Fruit fly (Drosophila melanogaster) whole organism, embryonic: ENCODE results near the gene CG13380.

ENCODE experiments used
- CG10366 ChIP-seq: fragments of 200-800 bp; sonication (Bioruptor generic); IDR thresholded peaks from 2 replicates; pipeline ENCODE4 v1.3.6; 2022; ENCODE audit warnings: missing biosample characterization, missing genetic modification characterization
- CG10979 ChIP-seq: fragments of 200-800 bp; sonication (Bioruptor generic); optimal IDR thresholded peaks from 2 replicates; lab custom pipeline; 2018; ENCODE audit warnings: missing biosample characterization, mild to moderate bottlenecking, missing genetic modification characterization, moderate library complexity
- CG11398 ChIP-seq: fragments of 200-800 bp; sonication (Bioruptor generic); optimal IDR thresholded peaks from 2 replicates; lab custom pipeline; 2016; ENCODE audit warnings: missing biosample characterization, missing genetic modification characterization
- CG11560 ChIP-seq: fragments of 200-800 bp; sonication (Bioruptor generic); IDR thresholded peaks from 3 replicates; pipeline ENCODE4 v1.3.6; 2022; ENCODE audit warnings: missing biosample characterization, missing genetic modification characterization
- CG12942 ChIP-seq: fragments of 200-800 bp; sonication (Bioruptor generic); optimal IDR thresholded peaks from 3 replicates; lab custom pipeline; 2016; ENCODE audit warnings: missing biosample characterization, missing genetic modification characterization
- CG15696 ChIP-seq: fragments of 200-800 bp; sonication (Bioruptor generic); optimal IDR thresholded peaks from 2 replicates; lab custom pipeline; 2019; ENCODE audit warnings: missing biosample characterization, mild to moderate bottlenecking, missing genetic modification characterization, moderate library complexity
- CG17568 ChIP-seq: fragments of 200-800 bp; sonication (Bioruptor generic); optimal IDR thresholded peaks from 2 replicates; lab custom pipeline; 2018; ENCODE audit warnings: missing biosample characterization, mild to moderate bottlenecking, missing genetic modification characterization, moderate library complexity
- CG2116 ChIP-seq: fragments of 200-800 bp; sonication (Bioruptor generic); optimal IDR thresholded peaks from 3 replicates; lab custom pipeline; 2018; ENCODE audit warnings: missing biosample characterization, mild to moderate bottlenecking, missing genetic modification characterization
- CG2202 ChIP-seq: fragments of 200-800 bp; sonication (Bioruptor generic); optimal IDR thresholded peaks from 2 replicates; lab custom pipeline; 2018; ENCODE audit warnings: missing biosample characterization, mild to moderate bottlenecking, missing genetic modification characterization
- CG2678 ChIP-seq: fragments of 200-800 bp; sonication (Bioruptor generic); optimal IDR thresholded peaks from 3 replicates; lab custom pipeline; 2019; ENCODE audit warnings: missing biosample characterization, mild to moderate bottlenecking, missing genetic modification characterization, moderate library complexity
- CG32532 ChIP-seq: fragments of 200-800 bp; sonication (Bioruptor generic); IDR thresholded peaks from 2 replicates; pipeline ENCODE4 v1.3.6; 2022; ENCODE audit warnings: missing biosample characterization, missing genetic modification characterization
- CG32767 ChIP-seq: fragments of 200-800 bp; sonication (Bioruptor generic); IDR thresholded peaks from 2 replicates; pipeline ENCODE4 v1.3.6; 2022; ENCODE audit warnings: missing biosample characterization, missing genetic modification characterization
- CG32772 ChIP-seq: fragments of 200-800 bp; sonication (Bioruptor generic); IDR thresholded peaks from 2 replicates; pipeline ENCODE4 v1.3.6; 2022; ENCODE audit warnings: missing biosample characterization, missing genetic modification characterization
- CG34376 ChIP-seq: fragments of 200-800 bp; sonication (Bioruptor generic); optimal IDR thresholded peaks from 2 replicates; lab custom pipeline; 2018; ENCODE audit warnings: missing biosample characterization, mild to moderate bottlenecking, missing genetic modification characterization
- CG3847 ChIP-seq: fragments of 200-800 bp; sonication (Bioruptor generic); IDR thresholded peaks from 2 replicates; pipeline ENCODE4 v1.3.6; 2022; ENCODE audit warnings: missing biosample characterization, missing genetic modification characterization
- CG4707 ChIP-seq: fragments of 200-800 bp; sonication (Bioruptor generic); optimal IDR thresholded peaks from 2 replicates; lab custom pipeline; 2018; ENCODE audit warnings: missing biosample characterization, mild to moderate bottlenecking, missing genetic modification characterization, moderate library complexity
- CG6254 ChIP-seq: fragments of 200-800 bp; sonication (Bioruptor generic); optimal IDR thresholded peaks from 3 replicates; lab custom pipeline; 2017; ENCODE audit warnings: mild to moderate bottlenecking, missing biosample characterization, missing genetic modification reagents, missing genetic modification characterization
- CG9727 ChIP-seq: fragments of 200-800 bp; sonication (Bioruptor generic); optimal IDR thresholded peaks from 3 replicates; lab custom pipeline; 2017; ENCODE audit warnings: missing biosample characterization, mild to moderate bottlenecking, missing genetic modification characterization
- CoRest ChIP-seq: fragments of 200-800 bp; sonication (Bioruptor generic); optimal IDR thresholded peaks from 3 replicates; lab custom pipeline; 2018; ENCODE audit warnings: missing biosample characterization, mild to moderate bottlenecking, missing genetic modification characterization, moderate library complexity
- Doc3 ChIP-seq: fragments of 200-800 bp; sonication (Bioruptor generic); IDR thresholded peaks from 3 replicates; pipeline ENCODE4 v1.3.6; 2022; ENCODE audit warnings: missing biosample characterization, missing genetic modification characterization; ENCODE audit not compliant: partially characterized antibody
- HLH3B ChIP-seq: fragments of 200-800 bp; sonication (Bioruptor generic); IDR thresholded peaks from 2 replicates; pipeline ENCODE4 v1.3.6; 2022; ENCODE audit warnings: missing biosample characterization, missing genetic modification characterization
- HLH4C ChIP-seq: fragments of 200-800 bp; sonication (Bioruptor generic); IDR thresholded peaks from 3 replicates; pipeline ENCODE4 v1.3.6; 2022; ENCODE audit warnings: missing biosample characterization, missing genetic modification characterization; ENCODE audit not compliant: partially characterized antibody
- HmgD ChIP-seq: fragments of 200-800 bp; sonication (Bioruptor generic); optimal IDR thresholded peaks from 3 replicates; lab custom pipeline; 2016; ENCODE audit warnings: missing biosample characterization, missing genetic modification characterization
- Ravus ChIP-seq: fragments of 200-800 bp; sonication (Bioruptor generic); IDR thresholded peaks from 2 replicates; pipeline ENCODE4 v1.3.6; 2022; ENCODE audit warnings: missing biosample characterization, missing genetic modification characterization
- Rx ChIP-seq: fragments of 200-800 bp; sonication (Bioruptor generic); IDR thresholded peaks from 2 replicates; pipeline ENCODE4 v1.3.6; 2022; ENCODE audit warnings: missing biosample characterization, missing genetic modification characterization
- Side ChIP-seq: fragments of 200-800 bp; sonication (Bioruptor generic); optimal IDR thresholded peaks from 2 replicates; lab custom pipeline; 2016; ENCODE audit warnings: missing biosample characterization, missing genetic modification characterization
- Ssrp ChIP-seq: fragments of 200-800 bp; sonication (Bioruptor generic); optimal IDR thresholded peaks from 2 replicates; lab custom pipeline; 2018; ENCODE audit warnings: missing biosample characterization, mild to moderate bottlenecking, missing genetic modification characterization, moderate library complexity
- abd-A ChIP-seq: fragments of 200-800 bp; sonication (Bioruptor generic); optimal IDR thresholded peaks from 3 replicates; lab custom pipeline; 2019; ENCODE audit warnings: missing biosample characterization, mild to moderate bottlenecking, missing genetic modification characterization, moderate library complexity
- ap ChIP-seq: fragments of 200-800 bp; sonication (Bioruptor generic); IDR thresholded peaks from 2 replicates; pipeline ENCODE4 v1.3.6; 2022; ENCODE audit warnings: missing biosample characterization, missing genetic modification characterization
- ash1 ChIP-seq: fragments of 200-800 bp; sonication (Bioruptor generic); optimal IDR thresholded peaks from 2 replicates; lab custom pipeline; 2018; ENCODE audit warnings: missing biosample characterization, mild to moderate bottlenecking, missing genetic modification characterization
- bbx ChIP-seq: fragments of 200-800 bp; sonication (Bioruptor generic); IDR thresholded peaks from 2 replicates; pipeline ENCODE4 v1.3.6; 2022; ENCODE audit warnings: missing biosample characterization, missing genetic modification characterization; ENCODE audit not compliant: partially characterized antibody
- crol ChIP-seq: fragments of 200-800 bp; sonication (Bioruptor generic); IDR thresholded peaks from 2 replicates; pipeline ENCODE4 v1.3.6; 2022; ENCODE audit warnings: missing biosample characterization, missing genetic modification characterization
- dpn ChIP-seq, 2 experiments: fragments of 200-800 bp; sonication (Bioruptor generic); optimal IDR thresholded peaks; 3 replicates each; lab custom pipeline; 2016; ENCODE audit warnings: missing biosample characterization in 2 of 2, missing genetic modification characterization in 2 of 2
- fru ChIP-seq: fragments of >200 bp; optimal IDR thresholded peaks from 2 replicates; lab custom pipeline; 2017
- gem ChIP-seq: fragments of 200-800 bp; sonication (Bioruptor generic); optimal IDR thresholded peaks from 2 replicates; lab custom pipeline; 2019; ENCODE audit warnings: missing biosample characterization, mild to moderate bottlenecking, missing genetic modification characterization, moderate library complexity
- ind ChIP-seq: fragments of 200-800 bp; sonication (Bioruptor generic); optimal IDR thresholded peaks from 3 replicates; lab custom pipeline; 2016; ENCODE audit warnings: missing biosample characterization, missing genetic modification characterization
- kah ChIP-seq: fragments of 200-800 bp; sonication (Bioruptor generic); optimal IDR thresholded peaks from 2 replicates; lab custom pipeline; 2018; ENCODE audit warnings: missing biosample characterization, mild to moderate bottlenecking, missing genetic modification characterization
- ken ChIP-seq: fragments of 200-800 bp; sonication (Bioruptor generic); IDR thresholded peaks from 3 replicates; pipeline ENCODE4 v1.3.6; 2022; ENCODE audit warnings: missing biosample characterization, missing genetic modification characterization
- lab ChIP-seq: fragments of 200-800 bp; sonication (Bioruptor generic); optimal IDR thresholded peaks from 3 replicates; lab custom pipeline; 2017; ENCODE audit warnings: missing biosample characterization, missing genetic modification characterization, mild to moderate bottlenecking, moderate library complexity, missing genetic modification reagents
- lilli ChIP-seq: fragments of 200-800 bp; sonication (Bioruptor generic); optimal IDR thresholded peaks from 3 replicates; lab custom pipeline; 2016; ENCODE audit warnings: missing biosample characterization, missing genetic modification characterization
- mirr ChIP-seq: fragments of 200-800 bp; sonication (Bioruptor generic); optimal IDR thresholded peaks from 3 replicates; lab custom pipeline; 2018; ENCODE audit warnings: missing biosample characterization, mild to moderate bottlenecking, missing genetic modification characterization
- mld ChIP-seq: fragments of 200-800 bp; sonication (Bioruptor generic); IDR thresholded peaks from 3 replicates; pipeline ENCODE4 v1.3.6; 2022; ENCODE audit warnings: missing biosample characterization, missing genetic modification characterization; ENCODE audit not compliant: partially characterized antibody
- nmo ChIP-seq: fragments of 200-800 bp; sonication (Bioruptor generic); optimal IDR thresholded peaks from 2 replicates; lab custom pipeline; 2018; ENCODE audit warnings: missing biosample characterization, mild to moderate bottlenecking, missing genetic modification characterization, moderate library complexity
- p53 ChIP-seq: fragments of 200-800 bp; sonication (Bioruptor generic); optimal IDR thresholded peaks from 2 replicates; lab custom pipeline; 2016; ENCODE audit warnings: missing biosample characterization, missing genetic modification characterization
- prd ChIP-seq, 3 experiments: fragments of >200 bp in 2 of 3; fragments of 200-800 bp in 1 of 3; sonication (Bioruptor generic) in 1 of 3; optimal IDR thresholded peaks in 2 of 3; IDR thresholded peaks in 1 of 3; 2 replicates in 2 of 3; 3 replicates in 1 of 3; pipeline versions ENCODE4 v1.3.6 to Lab custom; 2017 to 2022; ENCODE audit warnings: missing biosample characterization in 1 of 3, missing genetic modification characterization in 1 of 3
- schlank ChIP-seq: fragments of 200-800 bp; sonication (Bioruptor generic); optimal IDR thresholded peaks from 2 replicates; lab custom pipeline; 2018; ENCODE audit warnings: missing biosample characterization, mild to moderate bottlenecking, missing genetic modification characterization
- slou ChIP-seq: fragments of 200-800 bp; sonication (Bioruptor generic); optimal IDR thresholded peaks from 3 replicates; lab custom pipeline; 2016; ENCODE audit warnings: missing biosample characterization, missing genetic modification characterization
- slp2 ChIP-seq: fragments of 200-800 bp; sonication (Bioruptor generic); optimal IDR thresholded peaks from 2 replicates; lab custom pipeline; 2016; ENCODE audit warnings: missing biosample characterization, missing genetic modification characterization
- zen ChIP-seq: fragments of 200-800 bp; sonication (Bioruptor generic); optimal IDR thresholded peaks from 3 replicates; lab custom pipeline; 2018; ENCODE audit warnings: missing biosample characterization, mild to moderate bottlenecking, missing genetic modification characterization, moderate library complexity
- zfh1 ChIP-seq: fragments of 200-800 bp; sonication (Bioruptor generic); IDR thresholded peaks from 3 replicates; pipeline ENCODE4 v1.3.6; 2022; ENCODE audit warnings: missing biosample characterization, missing genetic modification characterization

CG13380 gene

dm6 chr3L:18625786-18626185 lies 8.0 kb upstream of the CG13380 start, which contains the start of gene MYPT-75D (continued):
- TF ChIP-seq p53 (GFP tag; lab: Kevin White, UChicago) (no peak), Ssrp (tag; lab: Kevin White, UChicago) (no peak), CG6254 (no peak), slp2 (GFP tag; lab: Kevin White, UChicago) (no peak), slou (GFP tag; lab: Kevin White, UChicago) (no peak), CG3847 (GFP tag; lab: Robert Waterston, UW) (no peak), CG2202 (tag; lab: Kevin White, UChicago) (peak; percentile 35), prd (optimal IDR thresholded peaks at IDR 0.05; lab: Kevin White, UChicago) (no peak), prd (GFP tag; IDR thresholded peaks at IDR 0.05; lab: Robert Waterston, UW) (0 out of 3 replicates have a peak, but pooled peaks have one; percentile 11), CG4707 (GFP tag; lab: Kevin White, UChicago) (peak; percentile 35), CG2678 (tag; lab: Kevin White, UChicago) (peak; percentile 39), CG10366 (GFP tag; lab: Robert Waterston, UW) (no peak), zfh1 (GFP tag; lab: Robert Waterston, UW) (no peak), fru (lab: Kevin White, UChicago) (no peak), HLH4C (peak; percentile 87), CG11398 (GFP tag; lab: Kevin White, UChicago) (peak; percentile 49), CG17568 (GFP tag; lab: Kevin White, UChicago) (no peak), HmgD (peak; percentile 3), zen (peak; percentile 17), schlank (tag; lab: Kevin White, UChicago) (peak; percentile 7), ash1 (GFP tag; lab: Kevin White, UChicago) (no peak), Ravus (GFP tag; lab: Robert Waterston, UW) (no peak), nmo (GFP tag; lab: Kevin White, UChicago) (peak; percentile 44), CG2116 (GFP tag; lab: Kevin White, UChicago) (peak; percentile 91), CG11560 (tag; lab: Robert Waterston, UW) (peak; percentile 96), dpn (GFP tag; optimal IDR thresholded peaks at IDR 0.05; lab: Kevin White, UChicago) (peak in 1 of 2 experiments; percentile 27), CG34376 (GFP tag; lab: Kevin White, UChicago) (peak; percentile 60), CG9727 (GFP tag; lab: Kevin White, UChicago) (no peak), Side (GFP tag; lab: Kevin White, UChicago) (peak; percentile 42), CG32767 (GFP tag; lab: Robert Waterston, UW) (no peak), kah (peak; percentile 21), mirr (peak; percentile 44), HLH3B (peak; percentile 43; the same call in 1 of the 2 replicates), ap (GFP tag; lab: Robert Waterston, UW) (no peak), CG32772 (GFP tag; lab: Robert Waterston, UW) (peak; percentile 18), CoRest (tag; lab: Kevin White, UChicago) (no peak), Doc3 (GFP tag; lab: Robert Waterston, UW) (peak; percentile 92), abd-A (tag; lab: Kevin White, UChicago) (peak; percentile 24), lab (GFP tag; lab: Kevin White, UChicago) (peak; percentile 28), Rx (GFP tag; lab: Robert Waterston, UW) (no peak), crol (GFP tag; lab: Robert Waterston, UW) (no peak), mld (peak; percentile 54; the same call in 1 of the 3 replicates), CG15696 (tag; lab: Kevin White, UChicago) (no peak), CG32532 (peak; percentile 29; the same call in 1 of the 2 replicates), ind (GFP tag; lab: Kevin White, UChicago) (no peak), CG12942 (GFP tag; lab: Kevin White, UChicago) (no peak), CG10979 (tag; lab: Kevin White, UChicago) (peak; percentile 6), ken (GFP tag; lab: Robert Waterston, UW) (no peak), lilli (GFP tag; lab: Kevin White, UChicago) (no peak), bbx (GFP tag; lab: Robert Waterston, UW) (peak; percentile 97), gem (no peak)
